ENCODE assay signal across 1 fruit fly cellular context in genomic region chr3R:24548832-24549231, dm6.
TF ChIP-seq lines count a peak whose summit lies in the region.

No protein-coding gene starts in this region.

TF ChIP-seq in whole organism, embryonic, 481 proteins besides CTCF, POLR2A, EP300 and RAD21 (continued from another document):
- TF ChIP-seq CG17829 (tag; optimal IDR thresholded peaks at IDR 0.05; lab: Kevin White, UChicago) (no peak), Usf (GFP tag; optimal IDR thresholded peaks at IDR 0.05; lab: Kevin White, UChicago) (no peak), Neu2 (GFP tag; optimal IDR thresholded peaks at IDR 0.05; lab: Kevin White, UChicago; ENCODE audit: borderline replicate concordance) (no peak), unc-4 (GFP tag; IDR thresholded peaks at IDR 0.05; lab: Robert Waterston, UW; ENCODE audit: partially characterized antibody) (no peak), slbo (GFP tag; IDR thresholded peaks at IDR 0.05; lab: Robert Waterston, UW) (no peak), ewg (GFP tag; optimal IDR thresholded peaks at IDR 0.05; lab: Kevin White, UChicago) (no peak), mam (GFP tag; optimal IDR thresholded peaks at IDR 0.05; lab: Kevin White, UChicago) (no peak), CHES-1-like (GFP tag; optimal IDR thresholded peaks at IDR 0.05; lab: Kevin White, UChicago) (no peak), onecut (GFP tag; IDR thresholded peaks at IDR 0.05; lab: Robert Waterston, UW) (no peak), run (tag; optimal IDR thresholded peaks at IDR 0.05; lab: Kevin White, UChicago) (no peak), CG3726 (GFP tag; IDR thresholded peaks at IDR 0.05; lab: Robert Waterston, UW) (no peak), Jarid2 (GFP tag; optimal IDR thresholded peaks at IDR 0.05; lab: Kevin White, UChicago) (peak; percentile 49), CG34224 (GFP tag; IDR thresholded peaks at IDR 0.05; lab: Robert Waterston, UW; ENCODE audit: partially characterized antibody) (no peak), ERR (GFP tag; optimal IDR thresholded peaks at IDR 0.05; lab: Kevin White, UChicago) (no peak), Awh (GFP tag; IDR thresholded peaks at IDR 0.05; lab: Robert Waterston, UW) (no peak), z (GFP tag; IDR thresholded peaks at IDR 0.05; lab: Robert Waterston, UW) (peak; percentile 96), chinmo (GFP tag; IDR thresholded peaks at IDR 0.05; lab: Robert Waterston, UW; ENCODE audit: partially characterized antibody) (peak; percentile 73; the same call in 3 of the 4 replicates), CG2875 (GFP tag; optimal IDR thresholded peaks at IDR 0.05; lab: Kevin White, UChicago) (no peak), Pdp1 (GFP tag; optimal IDR thresholded peaks at IDR 0.05; lab: Kevin White, UChicago) (peak in 1 of 2 experiments; percentile 68), slp2 (GFP tag; optimal IDR thresholded peaks at IDR 0.05; lab: Kevin White, UChicago) (no peak), Deaf1 (tag; optimal IDR thresholded peaks at IDR 0.05; lab: Kevin White, UChicago) (peak; percentile 14), CG12659 (GFP tag; optimal IDR thresholded peaks at IDR 0.05; lab: Kevin White, UChicago) (no peak), CG34376 (GFP tag; optimal IDR thresholded peaks at IDR 0.05; lab: Kevin White, UChicago) (peak; percentile 50), psq (GFP tag; optimal IDR thresholded peaks at IDR 0.05; lab: Kevin White, UChicago) (no peak), E2f2 (GFP tag; IDR thresholded peaks at IDR 0.05; lab: Robert Waterston, UW) (no peak), p53 (GFP tag; optimal IDR thresholded peaks at IDR 0.05; lab: Kevin White, UChicago) (no peak), CG10543 (GFP tag; optimal IDR thresholded peaks at IDR 0.05; lab: Kevin White, UChicago) (peak; percentile 14), HLH4C (GFP tag; IDR thresholded peaks at IDR 0.05; lab: Robert Waterston, UW; ENCODE audit: partially characterized antibody) (no peak), CG31388 (GFP tag; optimal IDR thresholded peaks at IDR 0.05; lab: Kevin White, UChicago) (no peak), CG9932 (GFP tag; IDR thresholded peaks at IDR 0.05; lab: Robert Waterston, UW) (no peak), disco-r (GFP tag; optimal IDR thresholded peaks at IDR 0.05; lab: Kevin White, UChicago) (no peak), CG33557 (GFP tag; optimal IDR thresholded peaks at IDR 0.05; lab: Kevin White, UChicago) (no peak), CG10462 (GFP tag; optimal IDR thresholded peaks at IDR 0.05; lab: Kevin White, UChicago) (no peak), sd (tag; optimal IDR thresholded peaks at IDR 0.05; lab: Kevin White, UChicago) (peak; percentile 1), vnd (GFP tag; IDR thresholded peaks at IDR 0.05; lab: Robert Waterston, UW; ENCODE audit: partially characterized antibody) (no peak), CG11093 (GFP tag; IDR thresholded peaks at IDR 0.05; lab: Robert Waterston, UW) (no peak), CG13287 (GFP tag; IDR thresholded peaks at IDR 0.05; lab: Robert Waterston, UW; ENCODE audit: partially characterized antibody) (peak; percentile 44; the same call in 1 of the 2 replicates), br (optimal IDR thresholded peaks at IDR 0.05; lab: Kevin White, UChicago) (no peak), gro (GFP tag; optimal IDR thresholded peaks at IDR 0.05; lab: Kevin White, UChicago) (peak; percentile 8), eyg (GFP tag; optimal IDR thresholded peaks at IDR 0.05; lab: Kevin White, UChicago) (no peak), vvl (GFP tag; IDR thresholded peaks at IDR 0.05; lab: Robert Waterston, UW) (0 out of 2 replicates have a peak, but pooled peaks have one; percentile 27), pita (GFP tag; optimal IDR thresholded peaks at IDR 0.05; lab: Kevin White, UChicago) (no peak), crp (GFP tag; optimal IDR thresholded peaks at IDR 0.05; lab: Kevin White, UChicago) (no peak), Hmr (GFP tag; optimal IDR thresholded peaks at IDR 0.05; lab: Kevin White, UChicago) (no peak), Spps (tag; optimal IDR thresholded peaks at IDR 0.05; lab: Kevin White, UChicago) (no peak), Oli (tag; optimal IDR thresholded peaks at IDR 0.05; lab: Kevin White, UChicago) (no peak), CG14014 (GFP tag; IDR thresholded peaks at IDR 0.05; lab: Robert Waterston, UW) (no peak), CG9876 (GFP tag; optimal IDR thresholded peaks at IDR 0.05; lab: Kevin White, UChicago) (no peak), Sry-δ (GFP tag; optimal IDR thresholded peaks at IDR 0.05; lab: Kevin White, UChicago) (no peak), stwl (tag; optimal IDR thresholded peaks at IDR 0.05; lab: Kevin White, UChicago) (no peak), Adf1 (GFP tag; IDR thresholded peaks at IDR 0.05; lab: Robert Waterston, UW) (peak; percentile 32; the same call in 1 of the 2 replicates), Taf1 (GFP tag; IDR thresholded peaks at IDR 0.05; lab: Robert Waterston, UW) (no peak), CG8924 (tag; optimal IDR thresholded peaks at IDR 0.05; lab: Kevin White, UChicago) (no peak), CG32532 (GFP tag; IDR thresholded peaks at IDR 0.05; lab: Robert Waterston, UW) (peak; percentile 14; the same call in 1 of the 2 replicates), pfk (GFP tag; optimal IDR thresholded peaks at IDR 0.05; lab: Kevin White, UChicago) (no peak), CG42726 (GFP tag; IDR thresholded peaks at IDR 0.05; lab: Robert Waterston, UW; ENCODE audit: partially characterized antibody) (no peak), CG6175 (GFP tag; IDR thresholded peaks at IDR 0.05; lab: Robert Waterston, UW) (no peak), Xrp1 (GFP tag; IDR thresholded peaks at IDR 0.05; lab: Robert Waterston, UW) (no peak), repo (GFP tag; optimal IDR thresholded peaks at IDR 0.05; lab: Kevin White, UChicago) (no peak), CG5180 (GFP tag; optimal IDR thresholded peaks at IDR 0.05; lab: Kevin White, UChicago) (no peak)
